Fruit fly (Drosophila melanogaster) S2 (cell line): Measurements from ENCODE around the gene mthl7.

Experiments
- CG8478 ChIP-seq: fragments of >200 bp; optimal IDR thresholded peaks from 2 replicates; lab custom pipeline; 2018
- CTCF ChIP-seq, 2 experiments: fragments of >200 bp; optimal IDR thresholded peaks; 2 replicates each; lab custom pipeline; 2018

DNA sequence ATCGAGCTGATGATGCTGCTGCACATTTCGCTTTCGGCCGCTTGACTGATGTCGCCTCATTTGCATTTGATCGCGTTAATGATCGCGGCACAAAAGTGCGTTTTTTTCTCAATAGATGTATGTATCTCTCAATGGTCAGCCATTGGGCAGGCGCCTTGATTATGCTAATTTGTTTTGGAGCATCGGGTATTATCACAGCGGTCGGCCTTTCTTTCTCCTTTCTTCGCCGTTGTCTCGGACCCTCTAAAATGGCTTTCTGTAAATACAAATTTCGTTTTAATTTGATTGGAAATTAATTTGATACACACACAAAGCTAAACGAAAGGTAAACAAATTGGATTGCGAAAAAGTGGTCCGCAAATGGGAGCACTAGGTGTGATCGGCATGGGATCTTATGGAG is 25.0 kb downstream of the mthl7 start:
- no peak for TF ChIP-seq CG8478 (lab: Kevin White, UChicago)
- no peak for TF ChIP-seq CTCF (optimal IDR thresholded peaks at IDR 0.05; lab: Kevin White, UChicago)
